Fruit fly (Drosophila melanogaster): Measurements from ENCODE around the gene gpp.

Gene gpp

dm6 chr3R:6477877-6478361 is 71.3 kb downstream of the gpp start, which contains the start of gene CG15186:
Gene CG15186 (plus strand): TSS chr3R:6478311.
- TF ChIP-seq GATAd (GFP tag; optimal IDR thresholded peaks at IDR 0.05): no peak
- no peak for TF ChIP-seq jim (GFP tag; optimal IDR thresholded peaks at IDR 0.05)
- no peak for TF ChIP-seq sv (GFP tag; optimal IDR thresholded peaks at IDR 0.05)
- no peak for TF ChIP-seq usp (GFP tag; optimal IDR thresholded peaks at IDR 0.05)
- TF ChIP-seq tai (GFP tag; optimal IDR thresholded peaks at IDR 0.05): no peak
- TF ChIP-seq pan (optimal IDR thresholded peaks at IDR 0.05): no peak
- TF ChIP-seq HLH106 (tag; optimal IDR thresholded peaks at IDR 0.05): no peak
- TF ChIP-seq lola (GFP tag; optimal IDR thresholded peaks at IDR 0.05): no peak
- no peak for TF ChIP-seq Hr78 (GFP tag; optimal IDR thresholded peaks at IDR 0.05)
- TF ChIP-seq Hr83 (GFP tag; optimal IDR thresholded peaks at IDR 0.05; ENCODE audit: poor library complexity, severe bottlenecking): no peak

dm6 chr3R:6481740-6482443 is 75.2 kb downstream of the gpp start:
- no peak for TF ChIP-seq psq (GFP tag; optimal IDR thresholded peaks at IDR 0.05)
- no peak for TF ChIP-seq OdsH (GFP tag; optimal IDR thresholded peaks at IDR 0.05)
- TF ChIP-seq Dif (GFP tag; optimal IDR thresholded peaks at IDR 0.05; ENCODE audit: partially characterized antibody): no peak
- no peak for TF ChIP-seq Vsx2 (GFP tag; optimal IDR thresholded peaks at IDR 0.05; ENCODE audit: partially characterized antibody)
- TF ChIP-seq Mio (GFP tag; optimal IDR thresholded peaks at IDR 0.05): no peak
- TF ChIP-seq sv (GFP tag; optimal IDR thresholded peaks at IDR 0.05): no peak
- TF ChIP-seq CG9705 (GFP tag; optimal IDR thresholded peaks at IDR 0.05): no peak
- no peak for TF ChIP-seq Hnf4 (GFP tag; optimal IDR thresholded peaks at IDR 0.05)
- no peak for TF ChIP-seq HLH106 (tag; optimal IDR thresholded peaks at IDR 0.05)
- no peak for TF ChIP-seq rgr (GFP tag; optimal IDR thresholded peaks at IDR 0.05)
- TF ChIP-seq Rel (GFP tag; optimal IDR thresholded peaks at IDR 0.05): no peak
- no peak for TF ChIP-seq Rel (tag; optimal IDR thresholded peaks at IDR 0.05)
- no peak for TF ChIP-seq br (GFP tag; optimal IDR thresholded peaks at IDR 0.05)
- TF ChIP-seq Hr78 (GFP tag; optimal IDR thresholded peaks at IDR 0.05): no peak
- TF ChIP-seq pan (optimal IDR thresholded peaks at IDR 0.05): no peak
- no peak for TF ChIP-seq dl (GFP tag; optimal IDR thresholded peaks at IDR 0.05; ENCODE audit: insufficient read depth in 1 of 2, partially characterized antibody in 2 of 2)

- TF ChIP-seq Jra (GFP tag; optimal IDR thresholded peaks at IDR 0.05) (no peak), woc (GFP tag; optimal IDR thresholded peaks at IDR 0.05) (no peak), Rel (GFP tag; optimal IDR thresholded peaks at IDR 0.05) (no peak), Rel (tag; optimal IDR thresholded peaks at IDR 0.05) (no peak), N (GFP tag; optimal IDR thresholded peaks at IDR 0.05) (no peak), rgr (GFP tag; optimal IDR thresholded peaks at IDR 0.05) (no peak), dl (GFP tag; optimal IDR thresholded peaks at IDR 0.05; ENCODE audit: insufficient read depth in 1 of 2, partially characterized antibody in 2 of 2) (no peak), GATAd (GFP tag; optimal IDR thresholded peaks at IDR 0.05) (no peak), sv (GFP tag; optimal IDR thresholded peaks at IDR 0.05) (no peak), ey (GFP tag; optimal IDR thresholded peaks at IDR 0.05) (no peak), Abd-B (GFP tag; optimal IDR thresholded peaks at IDR 0.05) (no peak), lola (GFP tag; optimal IDR thresholded peaks at IDR 0.05) (no peak), Hnf4 (GFP tag; optimal IDR thresholded peaks at IDR 0.05) (no peak), usp (GFP tag; optimal IDR thresholded peaks at IDR 0.05) (no peak)
Measured at dm6 chr3R:6495938-6496337, 89.3 kb downstream of the gpp start.

All from whole organism, wandering third instar larva.